Worm (Caenorhabditis elegans): ENCODE measurements around the gene rpt-4.

rpt-4 gene

ce11 chrII:44740-45139 is 1.3 kb downstream of the rpt-4 start, which contains the start of gene rpoa-49 (continued):
- TF ChIP-seq elt-3 (tag; optimal IDR thresholded peaks at IDR 0.05) (no peak), nhr-19 (GFP tag; conservative IDR thresholded peaks at IDR 0.05) (no peak), swsn-7 (tag; optimal IDR thresholded peaks at IDR 0.05) (no peak)

ce11 chrII:43640-44039 is 2.4 kb downstream of the rpt-4 start, which contains the start of gene nfyc-1:
nfyc-1 (plus strand) TSS chrII:43907.
- TF ChIP-seq lin-15B (tag; optimal IDR thresholded peaks at IDR 0.05) (peak; percentile 84), nhr-90 (tag; optimal IDR thresholded peaks at IDR 0.05; ENCODE audit: poor library complexity) (peak; percentile 29), sptf-1 (tag; optimal IDR thresholded peaks at IDR 0.05) (no peak), tlp-1 (tag; optimal IDR thresholded peaks at IDR 0.05) (no peak), snpc-4 (tag; optimal IDR thresholded peaks at IDR 0.05) (peak; percentile 26), hlh-17 (GFP tag; optimal IDR thresholded peaks at IDR 0.05; ENCODE audit: borderline replicate concordance) (no peak), lin-13 (GFP tag; optimal IDR thresholded peaks at IDR 0.05) (peak; percentile 42), skn-1 (tag; optimal IDR thresholded peaks at IDR 0.05) (peak; percentile 100), hlh-4 (tag; optimal IDR thresholded peaks at IDR 0.05) (no peak), nhr-77 (tag; optimal IDR thresholded peaks at IDR 0.05) (no peak), xbp-1 (tag; optimal IDR thresholded peaks at IDR 0.05) (peak; percentile 64), nhr-71 (tag; optimal IDR thresholded peaks at IDR 0.05) (peak; percentile 78), fos-1 (tag; optimal IDR thresholded peaks at IDR 0.05) (peak; percentile 25), lsy-2 (tag; optimal IDR thresholded peaks at IDR 0.05) (peak; percentile 75 to 88), isw-1 (GFP tag; IDR thresholded peaks at IDR 0.05) (peak; percentile 68), unc-86 (tag; optimal IDR thresholded peaks at IDR 0.05) (peak; percentile 50), pqm-1 (tag; optimal IDR thresholded peaks at IDR 0.05) (no peak), nhr-85 (tag) (peak; percentile 52), efl-3 (GFP tag; optimal IDR thresholded peaks at IDR 0.05) (no peak), ceh-88 (GFP tag; IDR thresholded peaks at IDR 0.05) (no peak), efl-1 (optimal IDR thresholded peaks at IDR 0.05) (peak; percentile 77 to 78), efl-1 (GFP tag; optimal IDR thresholded peaks at IDR 0.05 in 1 of 2) (peak; percentile 80 to 96), rnt-1 (tag; optimal IDR thresholded peaks at IDR 0.05) (peak; percentile 56), tbx-2 (tag; optimal IDR thresholded peaks at IDR 0.05) (peak; percentile 66), unc-30 (tag; optimal IDR thresholded peaks at IDR 0.05) (no peak), zag-1 (tag; optimal IDR thresholded peaks at IDR 0.05) (no peak), lin-39 (tag; optimal IDR thresholded peaks at IDR 0.05) (no peak), nhr-84 (tag; optimal IDR thresholded peaks at IDR 0.05) (no peak), ceh-90 (tag; optimal IDR thresholded peaks at IDR 0.05) (no peak), C16A3.4 (tag; optimal IDR thresholded peaks at IDR 0.05) (peak; percentile 74), elt-3 (tag; optimal IDR thresholded peaks at IDR 0.05) (peak in 1 of 6 experiments; percentile 47), nhr-28 (tag; optimal IDR thresholded peaks at IDR 0.05) (no peak), ceh-82 (tag; optimal IDR thresholded peaks at IDR 0.05) (peak; percentile 24 to 82 (median 44)), blmp-1 (tag; optimal IDR thresholded peaks at IDR 0.05) (peak; percentile 74), mdl-1 (tag; optimal IDR thresholded peaks at IDR 0.05) (peak in 1 of 2 experiments; percentile 73), fkh-10 (GFP tag; optimal IDR thresholded peaks at IDR 0.05) (no peak), dsc-1 (tag; optimal IDR thresholded peaks at IDR 0.05) (peak; percentile 17), unc-130 (tag; optimal IDR thresholded peaks at IDR 0.05) (peak; percentile 89), nhr-19 (GFP tag; conservative IDR thresholded peaks at IDR 0.05) (peak; percentile 23; the same call in 1 of the 2 replicates), unc-62 (GFP tag; optimal IDR thresholded peaks at IDR 0.05) (no peak), C34B4.2 (tag; optimal IDR thresholded peaks at IDR 0.05) (no peak), nhr-20 (tag; optimal IDR thresholded peaks at IDR 0.05) (peak; percentile 61), swsn-7 (tag; optimal IDR thresholded peaks at IDR 0.05) (peak; percentile 64), Y116A8C.19 (tag; optimal IDR thresholded peaks at IDR 0.05; ENCODE audit: borderline replicate concordance) (no peak), snu-23 (GFP tag; optimal IDR thresholded peaks at IDR 0.05) (peak; percentile 83), pag-3 (tag; optimal IDR thresholded peaks at IDR 0.05; ENCODE audit: borderline replicate concordance, insufficient read depth) (no peak), fkh-8 (tag; optimal IDR thresholded peaks at IDR 0.05) (peak; percentile 57), F16B12.6 (tag; optimal IDR thresholded peaks at IDR 0.05) (peak; percentile 95), mep-1 (tag; optimal IDR thresholded peaks at IDR 0.05) (peak; percentile 92), egl-13 (tag; optimal IDR thresholded peaks at IDR 0.05) (peak; percentile 8), aly-2 (tag; optimal IDR thresholded peaks at IDR 0.05) (no peak), ceh-8 (GFP tag; optimal IDR thresholded peaks at IDR 0.05) (no peak)
